Worm (Caenorhabditis elegans) whole organism, L3 larva: Measurements from ENCODE around the gene Y41E3.6.
A peak's percentile ranks its signal among the peaks of the same experiment; 100 is the strongest.
"Not testable (repeated sequence)": the region's sequence is repeated elsewhere in the genome, so short reads cannot be mapped to it uniquely, and the experiment has no call there.

Experiments
- R02D3.7 ChIP-seq: fragments of 150-350 bp; optimal IDR thresholded peaks from 2 replicates; lab custom pipeline; 2014; ENCODE audit warnings: missing biosample characterization, missing genetic modification characterization
- ZK546.5 ChIP-seq: sonication (generic microtip); optimal IDR thresholded peaks from 2 replicates; lab custom pipeline; 2017; ENCODE audit warnings: missing biosample characterization, missing genetic modification characterization
- aly-2 ChIP-seq: fragments of 150-350 bp; optimal IDR thresholded peaks from 2 replicates; lab custom pipeline; 2014; ENCODE audit warnings: missing biosample characterization, missing genetic modification characterization
- ceh-16 ChIP-seq: sonication (generic microtip); optimal IDR thresholded peaks from 2 replicates; lab custom pipeline; 2017; ENCODE audit warnings: missing biosample characterization, missing genetic modification characterization
- ceh-82 ChIP-seq: fragments of 150-350 bp; optimal IDR thresholded peaks from 2 replicates; lab custom pipeline; 2014; ENCODE audit warnings: missing biosample characterization, missing genetic modification characterization
- elt-2 ChIP-seq: sonication (generic microtip); optimal IDR thresholded peaks from 2 replicates; lab custom pipeline; 2016; ENCODE audit warnings: missing genetic modification reagents, mild to moderate bottlenecking, missing genetic modification characterization, missing compliant biosample characterization
- elt-3 ChIP-seq, 3 experiments: fragments of 150-350 bp in 1 of 3; sonication (generic microtip) in 2 of 3; optimal IDR thresholded peaks; 2 replicates in 2 of 3; 4 replicates in 1 of 3; lab custom pipeline; 2014 to 2017; ENCODE audit warnings: missing biosample characterization in 3 of 3, missing genetic modification characterization in 3 of 3
- eor-1 ChIP-seq, 2 experiments: fragments of 150-350 bp; optimal IDR thresholded peaks; 2 replicates each; lab custom pipeline; 2014 to 2018; ENCODE audit warnings: missing biosample characterization in 2 of 2, missing genetic modification characterization in 2 of 2
- fkh-10 ChIP-seq: sonication (generic microtip); optimal IDR thresholded peaks from 2 replicates; lab custom pipeline; 2017; ENCODE audit warnings: missing biosample characterization, missing genetic modification reagents, missing genetic modification characterization
- fkh-2 ChIP-seq: fragments of 150-350 bp; optimal IDR thresholded peaks from 2 replicates; lab custom pipeline; 2014; ENCODE audit warnings: missing biosample characterization, missing genetic modification reagents, missing genetic modification characterization
- fos-1 ChIP-seq: fragments of 150-350 bp; optimal IDR thresholded peaks from 2 replicates; lab custom pipeline; 2014; ENCODE audit warnings: missing biosample characterization, missing genetic modification characterization
- hmg-11 ChIP-seq: sonication (generic microtip); optimal IDR thresholded peaks from 2 replicates; lab custom pipeline; 2016; ENCODE audit warnings: missing genetic modification characterization, missing compliant biosample characterization
- jun-1 ChIP-seq: fragments of 150-350 bp; optimal IDR thresholded peaks from 2 replicates; lab custom pipeline; 2014; ENCODE audit warnings: missing biosample characterization, missing genetic modification reagents, missing genetic modification characterization
- lin-15B ChIP-seq: fragments of 150-350 bp; optimal IDR thresholded peaks from 2 replicates; lab custom pipeline; 2014; ENCODE audit warnings: missing biosample characterization, missing genetic modification characterization
- lin-39 ChIP-seq: fragments of 150-350 bp; optimal IDR thresholded peaks from 2 replicates; lab custom pipeline; 2018; ENCODE audit warnings: missing biosample characterization, missing genetic modification reagents, missing genetic modification characterization
- lsy-12 ChIP-seq: sonication (generic microtip); optimal IDR thresholded peaks from 2 replicates; lab custom pipeline; 2016; ENCODE audit warnings: mild to moderate bottlenecking, missing genetic modification characterization, missing compliant biosample characterization
- mdl-1 ChIP-seq: fragments of 150-350 bp; optimal IDR thresholded peaks from 2 replicates; lab custom pipeline; 2014; ENCODE audit warnings: missing biosample characterization, missing genetic modification characterization
- nfya-1 ChIP-seq: sonication (generic microtip); optimal IDR thresholded peaks from 2 replicates; lab custom pipeline; 2017; ENCODE audit warnings: missing genetic modification characterization, mild to moderate bottlenecking, missing compliant biosample characterization, antibody characterized with exemption, moderate library complexity; ENCODE audit not compliant: insufficient read depth
- nhr-11 ChIP-seq: fragments of 150-350 bp; optimal IDR thresholded peaks from 2 replicates; lab custom pipeline; 2014; ENCODE audit warnings: missing biosample characterization, missing genetic modification characterization
- nhr-12 ChIP-seq: fragments of 150-350 bp; optimal IDR thresholded peaks from 2 replicates; lab custom pipeline; 2014; ENCODE audit warnings: missing biosample characterization, missing genetic modification characterization
- nhr-237 ChIP-seq: fragments of 150-350 bp; optimal IDR thresholded peaks from 2 replicates; lab custom pipeline; 2014; ENCODE audit warnings: missing biosample characterization, missing genetic modification characterization
- nhr-25 ChIP-seq: sonication (generic microtip); optimal IDR thresholded peaks from 2 replicates; lab custom pipeline; 2017; ENCODE audit warnings: missing biosample characterization, missing genetic modification characterization
- nhr-67 ChIP-seq: fragments of 150-350 bp; optimal IDR thresholded peaks from 2 replicates; lab custom pipeline; 2014; ENCODE audit warnings: missing biosample characterization, missing genetic modification characterization
- nhr-76 ChIP-seq: fragments of 150-350 bp; sonication (generic microtip); optimal IDR thresholded peaks from 5 replicates; lab custom pipeline; 2014; ENCODE audit warnings: missing biosample characterization, missing genetic modification characterization
- pha-4 ChIP-seq: fragments of 150-350 bp; optimal IDR thresholded peaks from 2 replicates; lab custom pipeline; 2014; ENCODE audit warnings: missing biosample characterization, missing genetic modification reagents, missing genetic modification characterization
- pqm-1 ChIP-seq: fragments of 150-350 bp; optimal IDR thresholded peaks from 2 replicates; lab custom pipeline; 2017; ENCODE audit warnings: missing biosample characterization, missing genetic modification characterization, inconsistent platforms
- sea-2 ChIP-seq: fragments of 150-350 bp; sonication (generic microtip); optimal IDR thresholded peaks from 4 replicates; lab custom pipeline; 2014; ENCODE audit warnings: missing biosample characterization, missing genetic modification reagents, missing genetic modification characterization
- skn-1 ChIP-seq: fragments of 150-350 bp; optimal IDR thresholded peaks from 2 replicates; lab custom pipeline; 2014; ENCODE audit warnings: missing biosample characterization, missing genetic modification characterization
- snpc-4 ChIP-seq: fragments of 150-350 bp; optimal IDR thresholded peaks from 2 replicates; lab custom pipeline; 2014; ENCODE audit warnings: missing biosample characterization, missing genetic modification characterization
- tbx-2 ChIP-seq: sonication (generic microtip); optimal IDR thresholded peaks from 2 replicates; lab custom pipeline; 2016; ENCODE audit warnings: mild to moderate bottlenecking, missing genetic modification characterization, missing compliant biosample characterization
- unc-39 ChIP-seq: sonication (generic microtip); optimal IDR thresholded peaks from 4 replicates; lab custom pipeline; 2017; ENCODE audit warnings: missing biosample characterization, missing genetic modification characterization
- unc-62 ChIP-seq: fragments of 150-350 bp; sonication (generic microtip); optimal IDR thresholded peaks from 4 replicates; lab custom pipeline; 2014; ENCODE audit warnings: missing biosample characterization, missing genetic modification reagents, missing genetic modification characterization
- ztf-11 ChIP-seq: fragments of 150-350 bp; optimal IDR thresholded peaks from 2 replicates; lab custom pipeline; 2014; ENCODE audit warnings: missing biosample characterization, missing genetic modification characterization
- ztf-4 ChIP-seq: fragments of 150-350 bp; optimal IDR thresholded peaks from 2 replicates; lab custom pipeline; 2014; ENCODE audit warnings: missing biosample characterization, missing genetic modification characterization

Gene Y41E3.6

ce11 chrIV:15006494-15006893 lies at the start of gene Y41E3.6:
Gene Y41E3.6, plus strand, starts transcription at chrIV:15006794.
- not testable (repeated sequence) for TF ChIP-seq nhr-76 (tag; lab: Kevin White, UChicago); nhr-11 (tag; lab: Kevin White, UChicago); elt-3 (tag; optimal IDR thresholded peaks at IDR 0.05; lab: Kevin White, UChicago)

- TF ChIP-seq eor-1 (tag; optimal IDR thresholded peaks at IDR 0.05; lab: Kevin White, UChicago) = no peak
- no peak for TF ChIP-seq pqm-1 (tag; lab: Kevin White, UChicago)
- no peak for TF ChIP-seq ceh-82 (tag; lab: Kevin White, UChicago)
- no peak for TF ChIP-seq lin-15B
- TF ChIP-seq ztf-4 (tag; lab: Kevin White, UChicago) = no peak
- no peak for TF ChIP-seq nfya-1
- no peak for TF ChIP-seq elt-3 (tag; optimal IDR thresholded peaks at IDR 0.05; lab: Kevin White, UChicago)
Measured at ce11 chrIV:14958551-14958950, 48.0 kb upstream of the Y41E3.6 start, which contains the start of gene Y41E3.1. Gene Y41E3.1, minus strand, starts transcription at chrIV:14958874.

- peak; percentile 10 for TF ChIP-seq fkh-10
- TF ChIP-seq skn-1 = peak; percentile 19
- no peak for TF ChIP-seq ZK546.5 (tag; lab: Kevin White, UChicago)
- TF ChIP-seq mdl-1 (tag; lab: Kevin White, UChicago) = no peak
- TF ChIP-seq lin-15B = peak; percentile 91
- TF ChIP-seq aly-2 (tag; lab: Kevin White, UChicago) = no peak
- peak; percentile 97 for TF ChIP-seq elt-2
- peak; percentile 62 for TF ChIP-seq hmg-11
- peak; percentile 74 for TF ChIP-seq R02D3.7
- TF ChIP-seq fkh-2 = no peak
- peak; percentile 86 for TF ChIP-seq pqm-1 (tag; lab: Kevin White, UChicago)
- TF ChIP-seq jun-1 (tag; lab: Kevin White, UChicago) = peak; percentile 26
- TF ChIP-seq snpc-4 (tag; lab: Kevin White, UChicago) = peak; percentile 87
- TF ChIP-seq unc-39 (tag; lab: Kevin White, UChicago) = no peak
- no peak for TF ChIP-seq nhr-67 (tag; lab: Kevin White, UChicago)
- peak; percentile 74 for TF ChIP-seq pha-4 (tag; lab: Kevin White, UChicago)
- TF ChIP-seq lin-39 (tag; lab: Kevin White, UChicago) = peak; percentile 12
- TF ChIP-seq nfya-1 = peak; percentile 86
- peak; percentile 51 for TF ChIP-seq nhr-25 (tag; lab: Kevin White, UChicago)
Measured at ce11 chrIV:14959375-14959774, 47.2 kb upstream of the Y41E3.6 start.

ce11 chrIV:14960061-14960460 lies 46.5 kb upstream of the Y41E3.6 start:
- no peak for TF ChIP-seq unc-62 (GFP tag; lab: Kevin White, UChicago)
- no peak for TF ChIP-seq aly-2 (tag; lab: Kevin White, UChicago)
- TF ChIP-seq nhr-67 (tag; lab: Kevin White, UChicago) = no peak
- no peak for TF ChIP-seq skn-1
- TF ChIP-seq fkh-2 = no peak
- TF ChIP-seq nhr-237 = no peak
- no peak for TF ChIP-seq ztf-4 (tag; lab: Kevin White, UChicago)
- no peak for TF ChIP-seq ceh-16
- no peak for TF ChIP-seq fos-1 (tag; lab: Kevin White, UChicago)
- no peak for TF ChIP-seq ztf-11 (tag; lab: Kevin White, UChicago)

DNA sequence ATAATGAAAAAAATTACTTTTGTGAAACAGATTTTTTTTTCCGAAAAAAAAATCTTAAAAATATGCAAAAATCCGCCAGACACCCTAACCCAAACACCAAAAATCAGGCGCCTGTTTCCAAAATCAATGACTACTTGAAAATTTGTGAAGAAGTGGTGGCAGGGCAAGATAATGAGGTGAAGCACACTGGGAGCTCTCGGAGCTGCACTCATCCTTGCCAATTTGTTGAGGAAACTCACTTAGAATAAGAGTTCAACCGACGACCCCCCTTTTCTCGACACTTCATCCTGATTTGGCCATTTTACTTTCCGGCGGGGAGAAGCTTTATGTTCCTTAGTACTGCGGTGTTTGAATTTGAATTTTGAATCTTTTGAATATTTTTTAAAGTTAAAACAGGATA lies 28.4 kb upstream of the Y41E3.6 start:
- TF ChIP-seq ceh-82 (tag; lab: Kevin White, UChicago) (no peak), ZK546.5 (tag; lab: Kevin White, UChicago) (no peak), ztf-11 (tag; lab: Kevin White, UChicago) (no peak), tbx-2 (tag; lab: Kevin White, UChicago) (no peak), nhr-12 (tag; lab: Kevin White, UChicago) (no peak), sea-2 (GFP tag; lab: Kevin White, UChicago) (no peak), unc-39 (tag; lab: Kevin White, UChicago) (no peak), skn-1 (no peak), hmg-11 (no peak), lsy-12 (no peak), elt-3 (tag; optimal IDR thresholded peaks at IDR 0.05; lab: Kevin White, UChicago) (no peak), unc-62 (GFP tag; lab: Kevin White, UChicago) (no peak), aly-2 (tag; lab: Kevin White, UChicago) (no peak)
